Worm (Caenorhabditis elegans): Measurements from ENCODE around the gene dlat-1.

ce11 chrV:14456626-14457025 lies 9.5 kb upstream of the dlat-1 start, which contains the start of gene bmk-1:
- TF ChIP-seq elt-2 (tag; optimal IDR thresholded peaks at IDR 0.05) = no peak
- TF ChIP-seq jun-1 (tag; optimal IDR thresholded peaks at IDR 0.05) = no peak
- no peak for TF ChIP-seq ama-1 (optimal IDR thresholded peaks at IDR 0.05)
- TF ChIP-seq elt-3 (tag; optimal IDR thresholded peaks at IDR 0.05) = no peak
- no peak for TF ChIP-seq pha-4 (tag; optimal IDR thresholded peaks at IDR 0.05)
- no peak for TF ChIP-seq nhr-28 (tag; optimal IDR thresholded peaks at IDR 0.05)
- no peak for TF ChIP-seq nhr-76 (tag; optimal IDR thresholded peaks at IDR 0.05)
- no peak for TF ChIP-seq pqm-1 (tag; optimal IDR thresholded peaks at IDR 0.05)
- TF ChIP-seq nhr-11 (tag; optimal IDR thresholded peaks at IDR 0.05) = no peak
- no peak for TF ChIP-seq R02D3.7 (tag; optimal IDR thresholded peaks at IDR 0.05)
- TF ChIP-seq unc-39 (tag; optimal IDR thresholded peaks at IDR 0.05) = no peak
- TF ChIP-seq egl-27 (tag; optimal IDR thresholded peaks at IDR 0.05) = no peak
